Worm (Caenorhabditis elegans) whole organism, L3 larva: Measurements from ENCODE around the gene lec-8.

ENCODE experiments used
- ama-1 ChIP-seq: fragments of 150-350 bp; optimal IDR thresholded peaks from 2 replicates; lab custom pipeline; 2018
- ceh-82 ChIP-seq: fragments of 150-350 bp; optimal IDR thresholded peaks from 2 replicates; lab custom pipeline; 2014; ENCODE audit warnings: missing biosample characterization, missing genetic modification characterization
- egl-27 ChIP-seq: sonication (generic microtip); optimal IDR thresholded peaks from 4 replicates; lab custom pipeline; 2017; ENCODE audit warnings: missing biosample characterization, missing genetic modification reagents, missing genetic modification characterization
- mdl-1 ChIP-seq: fragments of 150-350 bp; optimal IDR thresholded peaks from 2 replicates; lab custom pipeline; 2014; ENCODE audit warnings: missing biosample characterization, missing genetic modification characterization
- nhr-11 ChIP-seq: fragments of 150-350 bp; optimal IDR thresholded peaks from 2 replicates; lab custom pipeline; 2014; ENCODE audit warnings: missing biosample characterization, missing genetic modification characterization
- nhr-28 ChIP-seq: fragments of 150-350 bp; optimal IDR thresholded peaks from 2 replicates; lab custom pipeline; 2014; ENCODE audit warnings: missing biosample characterization, missing genetic modification characterization
- sea-2 ChIP-seq: fragments of 150-350 bp; sonication (generic microtip); optimal IDR thresholded peaks from 4 replicates; lab custom pipeline; 2014; ENCODE audit warnings: missing biosample characterization, missing genetic modification reagents, missing genetic modification characterization
- tbx-2 ChIP-seq: sonication (generic microtip); optimal IDR thresholded peaks from 2 replicates; lab custom pipeline; 2016; ENCODE audit warnings: mild to moderate bottlenecking, missing genetic modification characterization, missing compliant biosample characterization

DNA sequence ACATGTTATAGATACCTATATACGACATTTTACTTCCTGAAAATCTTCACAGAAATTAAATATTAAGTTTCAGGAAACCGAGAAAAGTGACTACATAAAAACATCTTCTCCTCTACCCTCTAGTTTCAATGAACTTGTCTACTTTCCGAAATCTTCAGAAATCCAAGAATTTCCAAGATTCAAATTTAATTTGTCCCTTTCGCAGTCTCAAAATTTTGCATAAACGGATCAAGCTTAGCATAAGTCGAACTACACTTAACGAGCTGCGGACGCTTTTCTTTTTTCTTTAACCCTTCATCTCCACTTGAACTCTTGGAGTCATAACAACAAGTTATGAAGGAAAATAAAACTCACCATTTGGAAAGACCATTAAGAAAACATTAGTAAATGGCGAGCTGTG is 44.9 kb upstream of the lec-8 start:
- TF ChIP-seq tbx-2 (tag; lab: Kevin White, UChicago) = no peak
- TF ChIP-seq nhr-28 (tag; lab: Kevin White, UChicago) = no peak
- TF ChIP-seq egl-27 = no peak
- no peak for TF ChIP-seq mdl-1 (tag; lab: Kevin White, UChicago)
- TF ChIP-seq sea-2 (GFP tag; lab: Kevin White, UChicago) = no peak
- TF ChIP-seq ama-1 (lab: Kevin White, UChicago) = no peak
- no peak for TF ChIP-seq ceh-82 (tag; lab: Kevin White, UChicago)
- TF ChIP-seq nhr-11 (tag; lab: Kevin White, UChicago) = no peak
